Fruit fly (Drosophila melanogaster) whole organism: ENCODE measurements around the gene CG12106.
A peak's percentile ranks its signal among the peaks of the same experiment; 100 is the strongest.

Experiments used
- CG8478 ChIP-seq: fragments of >200 bp; optimal IDR thresholded peaks from 2 replicates; lab custom pipeline; 2018; ENCODE audit warnings: inconsistent platforms
- Dll ChIP-seq: fragments of >200 bp; optimal IDR thresholded peaks from 2 replicates; lab custom pipeline; 2017
- EcR ChIP-seq, 2 experiments: fragments of >200 bp; optimal IDR thresholded peaks; 2 replicates each; lab custom pipeline; 2017; ENCODE audit warnings: missing biosample characterization in 2 of 2, missing genetic modification characterization in 2 of 2, missing genetic modification reagents in 2 of 2
- pan ChIP-seq: fragments of >200 bp; optimal IDR thresholded peaks from 2 replicates; lab custom pipeline; 2017
- psq ChIP-seq: fragments of >200 bp; optimal IDR thresholded peaks from 2 replicates; lab custom pipeline; 2017
- usp ChIP-seq: fragments of >200 bp; optimal IDR thresholded peaks from 2 replicates; lab custom pipeline; 2017; ENCODE audit warnings: missing biosample characterization, missing genetic modification characterization, mixed read lengths

Gene CG12106

DNA sequence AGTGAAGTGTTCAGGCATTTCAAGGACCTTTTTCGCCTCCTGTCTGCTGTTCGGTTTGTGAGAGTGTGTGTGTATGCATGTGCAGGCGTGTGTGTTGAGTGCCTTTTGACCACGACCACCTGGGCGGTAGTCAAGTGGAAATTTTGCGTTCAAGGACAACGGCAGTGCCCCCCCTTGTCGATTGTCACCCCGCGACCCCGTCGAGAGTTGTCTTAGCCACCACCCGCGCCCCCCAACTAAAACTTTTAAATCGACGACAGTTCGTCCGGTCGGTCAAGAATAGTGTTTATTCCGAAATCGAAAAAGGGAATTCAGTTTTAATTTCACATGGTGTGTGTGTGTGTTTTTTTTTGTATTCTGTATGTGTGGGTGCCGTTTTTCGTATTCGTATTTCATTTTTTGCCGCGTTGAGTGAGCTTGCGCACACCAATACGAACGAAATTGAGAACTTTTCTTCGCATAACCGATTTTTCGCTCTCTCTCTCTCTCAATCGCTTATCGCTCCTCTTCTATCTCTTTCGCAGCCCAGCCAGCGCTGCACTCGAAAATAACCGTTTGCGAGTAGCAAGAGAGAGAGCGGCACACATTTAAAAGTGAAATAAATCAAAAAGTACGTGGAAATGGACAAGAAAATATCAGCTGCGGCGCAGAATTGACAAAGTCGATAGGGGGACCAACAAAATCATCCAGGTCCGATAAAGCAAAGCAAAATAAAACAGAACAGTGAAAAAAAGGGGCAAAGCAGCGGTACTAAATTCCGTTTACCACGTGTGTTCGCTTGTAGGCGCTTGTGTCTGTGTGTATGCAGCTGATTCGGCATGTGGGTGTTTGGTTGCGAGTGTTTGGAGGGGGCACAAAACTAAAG is 29.8 kb upstream of the CG12106 start:
- TF ChIP-seq psq (lab: Kevin White, UChicago): no peak
- TF ChIP-seq CG8478 (lab: Kevin White, UChicago): peak; percentile 12

DNA sequence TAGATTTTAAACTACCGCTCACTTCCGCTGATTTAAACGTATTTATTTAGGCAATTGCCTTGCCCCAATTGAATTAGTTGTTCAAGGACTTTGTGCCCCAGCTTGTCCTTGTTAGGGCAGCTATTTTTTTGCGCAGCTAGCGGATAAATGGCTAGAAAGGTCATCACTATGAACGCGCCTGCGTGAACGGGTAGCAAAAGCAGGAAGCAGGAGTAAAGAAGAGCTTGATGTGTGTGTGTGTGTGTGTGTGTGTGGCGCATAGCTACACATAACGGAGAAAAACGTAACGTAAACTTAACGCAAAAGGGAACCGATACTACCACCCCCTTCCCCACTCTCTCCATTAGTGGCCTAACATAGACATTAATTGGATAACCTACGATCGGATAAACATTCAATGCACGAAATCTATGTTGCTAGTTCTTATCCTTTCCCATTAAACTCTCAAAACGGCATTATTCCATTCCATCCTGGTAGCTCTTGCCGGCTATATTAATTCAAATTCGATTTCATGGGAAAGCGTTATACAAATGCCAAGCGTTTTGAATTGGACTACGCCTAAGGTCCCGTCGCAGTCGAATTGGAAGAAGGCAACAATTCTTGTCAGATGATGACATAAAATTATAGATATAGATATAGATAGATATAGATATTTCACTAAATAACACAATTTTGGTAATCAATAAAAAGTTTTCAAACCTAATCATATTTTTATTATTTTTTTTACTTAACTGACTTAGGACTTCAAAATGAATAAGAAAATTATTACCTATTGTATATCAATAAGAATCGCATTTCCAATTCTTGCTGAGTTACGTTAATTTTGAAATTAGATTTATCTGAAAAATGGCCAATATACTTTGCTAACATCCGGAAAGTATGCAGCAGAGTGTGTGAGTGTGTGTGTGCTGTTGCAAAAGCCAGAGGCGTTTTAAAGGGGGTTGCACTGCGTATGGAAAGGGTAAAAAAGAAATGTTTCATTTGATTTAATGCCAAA is 28.9 kb upstream of the CG12106 start:
- no peak for TF ChIP-seq EcR (GFP tag; optimal IDR thresholded peaks at IDR 0.05; lab: Kevin White, UChicago)
- no peak for TF ChIP-seq psq (lab: Kevin White, UChicago)
- TF ChIP-seq pan (lab: Kevin White, UChicago): no peak
- no peak for TF ChIP-seq Dll (lab: Kevin White, UChicago)
- no peak for TF ChIP-seq CG8478 (lab: Kevin White, UChicago)

DNA sequence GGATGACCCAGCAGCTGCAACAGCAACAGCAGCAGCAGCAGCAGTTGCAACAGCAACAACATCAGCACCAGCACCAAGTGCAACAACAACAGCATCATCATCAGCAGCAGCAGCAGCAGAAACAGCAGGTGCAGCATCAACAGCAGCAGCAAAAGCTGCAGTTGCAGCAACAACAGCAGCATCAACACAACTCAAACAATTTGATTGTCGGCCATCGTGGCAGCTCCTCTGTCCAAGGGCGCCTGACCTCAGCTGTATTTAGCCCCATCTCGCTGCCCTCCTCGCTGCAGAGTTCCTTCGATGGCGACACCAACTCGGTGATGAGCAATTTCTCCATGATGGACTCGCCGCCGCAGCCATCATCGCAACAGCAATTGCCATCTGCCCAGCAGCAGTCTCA is 25.4 kb upstream of the CG12106 start:
- no peak for TF ChIP-seq pan (lab: Kevin White, UChicago)
- TF ChIP-seq Dll (lab: Kevin White, UChicago): no peak
- no peak for TF ChIP-seq psq (lab: Kevin White, UChicago)
- no peak for TF ChIP-seq usp (GFP tag; lab: Kevin White, UChicago)
- TF ChIP-seq EcR (GFP tag; optimal IDR thresholded peaks at IDR 0.05; lab: Kevin White, UChicago): no peak
- TF ChIP-seq CG8478 (lab: Kevin White, UChicago): no peak

DNA sequence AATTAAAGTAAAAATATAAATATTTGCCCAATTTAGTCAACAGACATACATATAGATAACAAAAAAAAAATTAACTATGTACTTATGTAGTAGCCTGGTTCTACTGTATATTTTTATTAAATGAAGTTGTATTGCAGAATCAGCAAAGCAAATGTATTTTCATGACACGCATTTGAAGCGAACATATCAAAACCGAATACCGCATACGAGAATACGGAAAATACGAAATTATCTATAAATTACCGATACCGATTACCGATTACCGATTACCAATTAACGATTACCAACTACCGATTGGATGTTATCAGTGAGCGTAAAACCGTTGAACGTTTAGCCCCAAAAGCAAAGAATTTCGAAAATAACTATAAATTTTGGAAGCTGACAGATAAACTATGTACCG is 6.3 kb upstream of the CG12106 start:
- TF ChIP-seq Dll (lab: Kevin White, UChicago): no peak
- TF ChIP-seq usp (GFP tag; lab: Kevin White, UChicago): no peak
- TF ChIP-seq CG8478 (lab: Kevin White, UChicago): no peak
- TF ChIP-seq EcR (GFP tag; optimal IDR thresholded peaks at IDR 0.05; lab: Kevin White, UChicago): no peak
- no peak for TF ChIP-seq psq (lab: Kevin White, UChicago)
- TF ChIP-seq pan (lab: Kevin White, UChicago): no peak

DNA sequence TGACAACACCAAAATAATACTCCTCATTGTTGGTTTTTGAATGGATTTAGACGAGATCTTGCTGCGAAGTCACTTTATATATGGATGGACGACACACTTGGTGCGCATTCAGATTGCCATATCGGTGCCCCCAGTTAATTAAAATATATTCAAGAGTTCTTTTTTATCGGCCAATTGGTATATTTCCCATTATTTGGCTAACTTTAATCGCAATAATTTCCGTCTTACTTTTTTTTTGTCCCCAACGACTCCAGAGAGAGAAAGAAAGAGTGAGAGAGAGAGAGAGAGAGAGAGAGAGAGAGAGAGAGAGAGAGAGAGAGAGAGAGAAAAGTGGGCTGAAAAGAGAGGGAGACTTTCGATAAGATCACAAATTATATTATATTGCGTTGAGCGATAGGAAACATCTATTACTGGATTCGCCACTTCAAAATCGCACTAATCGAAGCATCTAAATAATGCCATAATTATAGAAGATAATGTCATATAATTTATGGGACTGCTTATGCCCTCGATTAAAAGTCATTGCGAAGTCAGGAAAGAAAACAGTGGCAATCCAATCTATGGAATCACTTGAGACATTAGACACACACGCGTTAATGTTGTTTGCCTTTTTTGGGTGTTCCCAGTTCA is 3.0 kb upstream of the CG12106 start, which contains the start of gene CG12115:
Gene CG12115 (minus strand): TSS at position 51 of the 630 bp plus-strand sequence.
- TF ChIP-seq usp (GFP tag; lab: Kevin White, UChicago): no peak
- no peak for TF ChIP-seq CG8478 (lab: Kevin White, UChicago)
- TF ChIP-seq pan (lab: Kevin White, UChicago): no peak
- TF ChIP-seq EcR (GFP tag; optimal IDR thresholded peaks at IDR 0.05; lab: Kevin White, UChicago): no peak
- TF ChIP-seq Dll (lab: Kevin White, UChicago): no peak
- TF ChIP-seq psq (lab: Kevin White, UChicago): no peak

DNA sequence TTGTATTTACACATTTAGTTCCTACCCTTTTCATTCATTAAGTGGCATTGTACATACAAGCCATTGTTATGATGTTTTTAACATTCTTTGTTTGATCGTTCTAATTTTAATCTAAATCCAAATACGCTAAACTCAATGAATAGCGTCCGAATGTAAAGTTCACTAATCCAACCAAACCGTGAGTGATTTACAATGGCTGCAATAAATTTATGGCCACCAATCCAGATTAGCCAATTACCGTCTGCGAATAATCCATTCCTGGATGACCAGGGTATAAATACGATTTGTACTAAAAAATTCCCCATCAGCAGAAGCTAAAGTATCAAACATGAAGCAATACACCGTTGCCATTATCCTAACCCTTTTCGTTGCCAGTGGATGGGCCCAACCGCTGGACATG is 2.3 kb upstream of the CG12106 start, which contains the start of gene CG12057:
Gene CG12057 (plus strand): TSS at position 301 of the 400 bp plus-strand sequence.
- TF ChIP-seq Dll (lab: Kevin White, UChicago) (no peak), pan (lab: Kevin White, UChicago) (no peak), usp (GFP tag; lab: Kevin White, UChicago) (no peak), psq (lab: Kevin White, UChicago) (no peak), CG8478 (lab: Kevin White, UChicago) (no peak), EcR (GFP tag; optimal IDR thresholded peaks at IDR 0.05; lab: Kevin White, UChicago) (no peak)

DNA sequence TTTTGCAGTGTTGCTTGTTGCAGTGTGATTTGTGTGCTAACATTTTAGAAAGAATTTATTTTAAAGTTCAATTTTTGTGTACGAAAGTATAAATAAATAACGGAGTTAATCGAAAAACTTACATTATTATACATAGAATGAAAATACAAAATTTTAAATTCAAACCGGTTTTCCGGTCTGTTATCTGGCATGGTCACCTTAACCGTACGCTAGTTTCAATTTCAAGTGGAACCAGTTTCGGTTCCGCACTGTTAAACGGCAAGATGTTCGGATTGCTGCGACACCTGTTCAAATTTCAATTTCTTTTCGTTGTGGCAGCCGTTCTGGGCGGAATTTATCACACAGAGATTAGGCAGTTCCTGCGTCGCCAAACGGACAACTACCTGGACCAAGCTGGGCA is 1.3 kb upstream of the CG12106 start, which contains the start of gene CG12056:
Gene CG12056 (plus strand): TSS at position 241 of the 400 bp plus-strand sequence.
- TF ChIP-seq psq (lab: Kevin White, UChicago): no peak
- no peak for TF ChIP-seq usp (GFP tag; lab: Kevin White, UChicago)
- no peak for TF ChIP-seq pan (lab: Kevin White, UChicago)

DNA sequence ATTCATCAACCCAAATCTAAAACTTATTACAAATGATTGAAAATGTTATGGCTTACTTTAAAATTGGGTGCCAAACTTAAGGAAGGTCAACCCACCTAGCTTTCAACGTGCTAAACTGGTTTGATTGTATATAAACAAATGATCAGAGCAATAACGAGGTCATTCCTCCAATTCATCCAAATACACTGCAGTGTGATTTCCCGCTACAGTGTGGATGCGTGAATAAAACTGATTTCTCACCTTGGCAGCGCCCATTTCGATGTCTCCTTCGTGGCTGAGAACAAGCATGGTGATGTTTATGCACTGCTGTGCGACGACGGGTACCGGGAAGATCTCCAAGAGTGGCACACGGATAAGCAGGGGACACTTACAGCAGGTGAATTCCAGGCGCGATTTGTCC is 1.6 kb downstream of the CG12106 start:
- no peak for TF ChIP-seq pan (lab: Kevin White, UChicago)
- no peak for TF ChIP-seq Dll (lab: Kevin White, UChicago)
- TF ChIP-seq psq (lab: Kevin White, UChicago): no peak
- TF ChIP-seq CG8478 (lab: Kevin White, UChicago): no peak
- TF ChIP-seq usp (GFP tag; lab: Kevin White, UChicago): no peak

DNA sequence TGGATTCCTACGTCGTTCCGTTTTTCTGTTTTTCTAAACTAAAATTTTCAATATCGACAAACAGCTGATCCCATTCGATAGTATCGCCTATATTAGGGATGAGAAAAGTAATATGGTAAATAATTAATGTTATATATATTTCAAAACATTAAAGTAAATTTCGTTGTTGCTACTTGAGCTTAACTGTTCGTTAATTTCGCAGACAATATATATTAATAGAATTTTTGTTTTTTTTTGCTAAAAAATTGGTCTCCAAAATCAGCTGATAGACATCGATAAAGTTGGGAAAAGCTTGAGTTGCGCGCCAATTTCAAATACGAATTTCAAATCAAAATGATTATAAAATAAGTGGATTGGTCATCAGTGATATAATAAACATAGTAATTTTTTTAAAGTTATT is 2.7 kb downstream of the CG12106 start, which contains the start of gene CG12118:
Gene CG12118 (minus strand): TSS at position 53 of the 400 bp plus-strand sequence.
- TF ChIP-seq pan (lab: Kevin White, UChicago) (no peak), usp (GFP tag; lab: Kevin White, UChicago) (no peak), CG8478 (lab: Kevin White, UChicago) (no peak), Dll (lab: Kevin White, UChicago) (no peak), psq (lab: Kevin White, UChicago) (no peak), EcR (GFP tag; optimal IDR thresholded peaks at IDR 0.05; lab: Kevin White, UChicago) (no peak)

DNA sequence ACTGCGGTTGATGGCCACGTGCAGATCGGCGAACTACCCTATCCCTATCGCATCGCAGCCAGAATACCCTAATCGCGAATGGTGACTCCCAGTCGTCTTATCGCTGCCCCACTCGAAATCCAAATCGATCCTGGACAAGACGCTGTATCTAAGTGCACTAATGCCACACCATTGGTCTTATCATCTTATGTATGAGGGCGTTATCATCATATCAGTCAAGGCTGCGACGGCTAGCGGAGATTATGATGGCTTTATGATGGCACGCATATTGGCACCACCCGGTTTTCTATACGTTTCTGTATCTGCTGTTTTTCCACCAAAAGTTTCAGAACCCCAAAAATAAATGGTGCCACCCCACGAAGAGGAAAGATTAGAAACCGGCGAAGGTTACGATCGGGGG is 6.5 kb downstream of the CG12106 start:
- TF ChIP-seq Dll (lab: Kevin White, UChicago) (no peak), EcR (GFP tag; optimal IDR thresholded peaks at IDR 0.05; lab: Kevin White, UChicago) (no peak), CG8478 (lab: Kevin White, UChicago) (no peak), psq (lab: Kevin White, UChicago) (no peak), pan (lab: Kevin White, UChicago) (no peak), usp (GFP tag; lab: Kevin White, UChicago) (no peak)
